Fruit fly (Drosophila melanogaster): ENCODE data around the gene corto.

dm6 chr3R:5116425-5116824, 29.6 kb upstream of the corto start:
- no peak for TF ChIP-seq CG8478 (optimal IDR thresholded peaks at IDR 0.05)
- no peak for TF ChIP-seq CTCF (optimal IDR thresholded peaks at IDR 0.05)
